Worm (Caenorhabditis elegans) whole organism, L1 larva: ENCODE measurements around the gene cdc-42.

Experiments
- ceh-63 ChIP-seq: fragments of 200-800 bp; sonication (Bioruptor generic); optimal IDR thresholded peaks from 2 replicates; lab custom pipeline; 2018; ENCODE audit warnings: mild to moderate bottlenecking, missing genetic modification characterization, missing compliant biosample characterization
- ceh-88 ChIP-seq: fragments of 200-800 bp; sonication (Bioruptor generic); IDR thresholded peaks from 2 replicates; pipeline ENCODE4 v1.3.6; 2022; ENCODE audit warnings: missing genetic modification characterization, missing compliant biosample characterization
- efl-1 ChIP-seq, 4 experiments: fragments of 150-350 bp; optimal IDR thresholded peaks in 3 of 4; peaks in 1 of 4; 1 replicate in 1 of 4; 2 replicates in 3 of 4; lab custom pipeline; 2014; ENCODE audit warnings: missing biosample characterization in 2 of 4, missing genetic modification characterization in 2 of 4, missing genetic modification reagents in 2 of 4
- isw-1 ChIP-seq: fragments of 200-800 bp; sonication (Bioruptor generic); IDR thresholded peaks from 2 replicates; pipeline ENCODE4 v1.3.6; 2022; ENCODE audit warnings: missing genetic modification characterization, missing compliant biosample characterization
- lin-15B ChIP-seq: fragments of 150-350 bp; sonication (generic microtip); optimal IDR thresholded peaks from 3 replicates; lab custom pipeline; 2014; ENCODE audit warnings: missing biosample characterization, missing genetic modification characterization
- nhr-12 ChIP-seq: sonication (generic microtip); optimal IDR thresholded peaks from 2 replicates; lab custom pipeline; 2017; ENCODE audit warnings: missing biosample characterization, missing genetic modification characterization
- nhr-47 ChIP-seq: sonication (generic microtip); optimal IDR thresholded peaks from 2 replicates; lab custom pipeline; 2016; ENCODE audit warnings: mild to moderate bottlenecking, missing genetic modification characterization, moderate library complexity, missing compliant biosample characterization
- snpc-4 ChIP-seq: fragments of 150-350 bp; optimal IDR thresholded peaks from 2 replicates; lab custom pipeline; 2014; ENCODE audit warnings: missing biosample characterization, missing genetic modification characterization
- sox-4 ChIP-seq: sonication (generic microtip); optimal IDR thresholded peaks from 2 replicates; lab custom pipeline; 2016; ENCODE audit warnings: missing genetic modification characterization, missing compliant biosample characterization
- sup-37 ChIP-seq: fragments of 200-800 bp; sonication (Bioruptor generic); optimal IDR thresholded peaks from 2 replicates; lab custom pipeline; 2018; ENCODE audit warnings: mild to moderate bottlenecking, missing genetic modification characterization, missing compliant biosample characterization
- tlp-1 ChIP-seq: fragments of 150-350 bp; optimal IDR thresholded peaks from 2 replicates; lab custom pipeline; 2014; ENCODE audit warnings: missing biosample characterization, missing genetic modification characterization

Gene cdc-42

ce11 chrII:7666338-7666737 lies 50.1 kb downstream of the cdc-42 start:
- TF ChIP-seq sox-4: no peak
- no peak for TF ChIP-seq ceh-63 (GFP tag; lab: Kevin White, UChicago)
- TF ChIP-seq sup-37 (GFP tag; lab: Kevin White, UChicago): no peak
- no peak for TF ChIP-seq nhr-47
- no peak for TF ChIP-seq isw-1 (GFP tag; lab: Robert Waterston, UW)
- no peak for TF ChIP-seq snpc-4
- no peak for TF ChIP-seq lin-15B (tag; lab: Kevin White, UChicago)
- TF ChIP-seq tlp-1 (tag; lab: Kevin White, UChicago): no peak
- no peak for TF ChIP-seq nhr-12 (tag; lab: Kevin White, UChicago)

ce11 chrII:7666967-7667366 lies 50.7 kb downstream of the cdc-42 start, which contains the start of gene lir-2:
Gene lir-2 (plus strand): TSS chrII:7667267.
- no peak for TF ChIP-seq ceh-88 (GFP tag; lab: Robert Waterston, UW)
- TF ChIP-seq efl-1 (optimal IDR thresholded peaks at IDR 0.05; lab: Kevin White, UChicago): peak in 1 of 2 experiments; percentile 3
- TF ChIP-seq efl-1 (GFP tag; optimal IDR thresholded peaks at IDR 0.05 in 1 of 2; lab: Kevin White, UChicago): no peak
